Fruit fly (Drosophila melanogaster) whole organism, embryonic: ENCODE results near the gene Rbm13.

Experiments used
- Ada2b ChIP-seq: fragments of 200-800 bp; sonication (Bioruptor generic); IDR thresholded peaks from 2 replicates; pipeline ENCODE4 v1.3.6; 2022; ENCODE audit warnings: missing biosample characterization, missing genetic modification characterization
- Adf1 ChIP-seq: fragments of 200-800 bp; sonication (Bioruptor generic); IDR thresholded peaks from 2 replicates; pipeline ENCODE4 v1.3.6; 2022; ENCODE audit warnings: missing biosample characterization, missing genetic modification characterization
- Atf-2 ChIP-seq: fragments of 200-800 bp; sonication (Bioruptor generic); optimal IDR thresholded peaks from 2 replicates; lab custom pipeline; 2016; ENCODE audit warnings: missing biosample characterization, missing genetic modification characterization
- Blimp-1 ChIP-seq: fragments of 200-800 bp; sonication (Bioruptor generic); optimal IDR thresholded peaks from 3 replicates; lab custom pipeline; 2018; ENCODE audit warnings: missing biosample characterization, missing genetic modification characterization, mild to moderate bottlenecking, moderate library complexity, missing genetic modification reagents
- CG1024 ChIP-seq: fragments of 200-800 bp; sonication (Bioruptor generic); IDR thresholded peaks from 2 replicates; pipeline ENCODE4 v1.3.6; 2022; ENCODE audit warnings: missing biosample characterization, missing genetic modification characterization
- CG10321 ChIP-seq: fragments of 200-800 bp; sonication (Bioruptor generic); IDR thresholded peaks from 2 replicates; pipeline ENCODE4 v1.3.6; 2022; ENCODE audit warnings: missing biosample characterization, missing genetic modification characterization
- CG10979 ChIP-seq: fragments of 200-800 bp; sonication (Bioruptor generic); optimal IDR thresholded peaks from 2 replicates; lab custom pipeline; 2018; ENCODE audit warnings: missing biosample characterization, mild to moderate bottlenecking, missing genetic modification characterization, moderate library complexity
- CG14667 ChIP-seq: fragments of 200-800 bp; sonication (Bioruptor generic); IDR thresholded peaks from 2 replicates; pipeline ENCODE4 v1.3.6; 2022; ENCODE audit warnings: missing biosample characterization, missing genetic modification characterization
- CG15479 ChIP-seq: fragments of 200-800 bp; sonication (Bioruptor generic); optimal IDR thresholded peaks from 3 replicates; lab custom pipeline; 2019; ENCODE audit warnings: missing biosample characterization, mild to moderate bottlenecking, missing genetic modification characterization, moderate library complexity
- CG17385 ChIP-seq: fragments of 200-800 bp; sonication (Bioruptor generic); optimal IDR thresholded peaks from 3 replicates; lab custom pipeline; 2018; ENCODE audit warnings: missing biosample characterization, mild to moderate bottlenecking, missing genetic modification characterization
- CG17612 ChIP-seq: fragments of 200-800 bp; sonication (Bioruptor generic); IDR thresholded peaks from 2 replicates; pipeline ENCODE4 v1.3.6; 2022; ENCODE audit warnings: missing biosample characterization, missing genetic modification characterization
- CG1832 ChIP-seq: fragments of 200-800 bp; sonication (Bioruptor generic); optimal IDR thresholded peaks from 2 replicates; lab custom pipeline; 2017; ENCODE audit warnings: missing biosample characterization, mild to moderate bottlenecking, missing genetic modification characterization, inconsistent platforms
- CG18619 ChIP-seq: fragments of 200-800 bp; sonication (Bioruptor generic); optimal IDR thresholded peaks from 3 replicates; lab custom pipeline; 2017; ENCODE audit warnings: missing biosample characterization, mild to moderate bottlenecking, missing genetic modification characterization
- CG2202 ChIP-seq: fragments of 200-800 bp; sonication (Bioruptor generic); optimal IDR thresholded peaks from 2 replicates; lab custom pipeline; 2018; ENCODE audit warnings: missing biosample characterization, mild to moderate bottlenecking, missing genetic modification characterization
- CG30020 ChIP-seq: fragments of 200-800 bp; optimal IDR thresholded peaks from 2 replicates; lab custom pipeline; 2019; ENCODE audit warnings: missing biosample characterization, mild to moderate bottlenecking, missing genetic modification characterization, moderate library complexity
- CG32532 ChIP-seq: fragments of 200-800 bp; sonication (Bioruptor generic); IDR thresholded peaks from 2 replicates; pipeline ENCODE4 v1.3.6; 2022; ENCODE audit warnings: missing biosample characterization, missing genetic modification characterization
- CG4424 ChIP-seq: fragments of 200-800 bp; sonication (Bioruptor generic); optimal IDR thresholded peaks from 3 replicates; lab custom pipeline; 2016; ENCODE audit warnings: missing biosample characterization, missing genetic modification characterization
- CG6272 ChIP-seq: fragments of 200-800 bp; sonication (Bioruptor generic); IDR thresholded peaks from 2 replicates; pipeline ENCODE4 v1.3.6; 2022; ENCODE audit warnings: missing biosample characterization, missing genetic modification characterization
- CG6791 ChIP-seq: fragments of 200-800 bp; sonication (Bioruptor generic); IDR thresholded peaks from 3 replicates; pipeline ENCODE4 v1.3.6; 2022; ENCODE audit warnings: missing biosample characterization, missing genetic modification characterization; ENCODE audit not compliant: partially characterized antibody
- CG8281 ChIP-seq: fragments of 200-800 bp; sonication (Bioruptor generic); optimal IDR thresholded peaks from 2 replicates; lab custom pipeline; 2018; ENCODE audit warnings: missing biosample characterization, mild to moderate bottlenecking, missing genetic modification characterization, moderate library complexity
- CG8290 ChIP-seq, 3 experiments: fragments of 200-800 bp; sonication (Bioruptor generic); optimal IDR thresholded peaks; 2 replicates each; lab custom pipeline; 2016 to 2019; ENCODE audit warnings: missing biosample characterization in 3 of 3, missing genetic modification characterization in 3 of 3, mild to moderate bottlenecking in 2 of 3, moderate library complexity in 1 of 3
- Dip2 ChIP-seq: fragments of 200-800 bp; sonication (Bioruptor generic); IDR thresholded peaks from 2 replicates; pipeline ENCODE4 v1.3.6; 2022; ENCODE audit warnings: missing biosample characterization, missing genetic modification characterization
- Doc3 ChIP-seq: fragments of 200-800 bp; sonication (Bioruptor generic); IDR thresholded peaks from 3 replicates; pipeline ENCODE4 v1.3.6; 2022; ENCODE audit warnings: missing biosample characterization, missing genetic modification characterization; ENCODE audit not compliant: partially characterized antibody
- ERR ChIP-seq: fragments of 200-800 bp; sonication (Bioruptor generic); optimal IDR thresholded peaks from 2 replicates; lab custom pipeline; 2016; ENCODE audit warnings: missing biosample characterization, missing genetic modification characterization
- Elba2 ChIP-seq: fragments of 200-800 bp; sonication (Bioruptor generic); optimal IDR thresholded peaks from 3 replicates; lab custom pipeline; 2016; ENCODE audit warnings: missing biosample characterization, missing genetic modification characterization
- Trl ChIP-seq, 3 experiments: fragments of >200 bp in 2 of 3; fragments of 200-800 bp in 1 of 3; sonication (Bioruptor generic) in 1 of 3; optimal IDR thresholded peaks; 2 replicates in 1 of 3; 3 replicates in 2 of 3; lab custom pipeline; 2016 to 2017; ENCODE audit warnings: missing biosample characterization in 1 of 3, missing genetic modification characterization in 1 of 3
- cg ChIP-seq: fragments of 200-800 bp; sonication (Bioruptor generic); optimal IDR thresholded peaks from 3 replicates; lab custom pipeline; 2019; ENCODE audit warnings: missing biosample characterization, mild to moderate bottlenecking, missing genetic modification characterization, moderate library complexity
- ftz-f1 ChIP-seq: fragments of 200-800 bp; sonication (Bioruptor generic); optimal IDR thresholded peaks from 2 replicates; lab custom pipeline; 2016; ENCODE audit warnings: missing biosample characterization, missing genetic modification characterization
- gsb-n ChIP-seq: fragments of 200-800 bp; sonication (Bioruptor generic); optimal IDR thresholded peaks from 3 replicates; lab custom pipeline; 2018; ENCODE audit warnings: missing biosample characterization, mild to moderate bottlenecking, missing genetic modification characterization
- insv ChIP-seq, 2 experiments: fragments of 200-800 bp; sonication (Bioruptor generic); optimal IDR thresholded peaks; 3 replicates each; lab custom pipeline; 2016 to 2018; ENCODE audit warnings: missing biosample characterization in 2 of 2, missing genetic modification characterization in 2 of 2
- kah ChIP-seq: fragments of 200-800 bp; sonication (Bioruptor generic); optimal IDR thresholded peaks from 2 replicates; lab custom pipeline; 2018; ENCODE audit warnings: missing biosample characterization, mild to moderate bottlenecking, missing genetic modification characterization
- kni ChIP-seq: fragments of 200-800 bp; sonication (Bioruptor generic); optimal IDR thresholded peaks from 3 replicates; lab custom pipeline; 2017; ENCODE audit warnings: mild to moderate bottlenecking, missing biosample characterization, missing genetic modification reagents, missing genetic modification characterization
- onecut ChIP-seq: fragments of 200-800 bp; sonication (Bioruptor generic); IDR thresholded peaks from 2 replicates; pipeline ENCODE4 v1.3.6; 2022; ENCODE audit warnings: missing biosample characterization, missing genetic modification characterization
- p53 ChIP-seq: fragments of 200-800 bp; sonication (Bioruptor generic); optimal IDR thresholded peaks from 2 replicates; lab custom pipeline; 2016; ENCODE audit warnings: missing biosample characterization, missing genetic modification characterization
- pzg ChIP-seq: fragments of 200-800 bp; sonication (Bioruptor generic); optimal IDR thresholded peaks from 3 replicates; lab custom pipeline; 2018; ENCODE audit warnings: missing biosample characterization, mild to moderate bottlenecking, missing genetic modification characterization, moderate library complexity
- sd ChIP-seq: fragments of 200-800 bp; sonication (Bioruptor generic); optimal IDR thresholded peaks from 3 replicates; lab custom pipeline; 2018; ENCODE audit warnings: missing biosample characterization, mild to moderate bottlenecking, missing genetic modification characterization, moderate library complexity
- unc-4 ChIP-seq: fragments of 200-800 bp; sonication (Bioruptor generic); IDR thresholded peaks from 2 replicates; pipeline ENCODE4 v1.3.6; 2022; ENCODE audit warnings: missing biosample characterization, missing genetic modification characterization; ENCODE audit not compliant: partially characterized antibody

The Rbm13 gene

dm6 chrX:8907547-8907813 lies 6.0 kb downstream of the Rbm13 start:
- TF ChIP-seq p53 (GFP tag; lab: Kevin White, UChicago) (peak; percentile 76), Doc3 (GFP tag; lab: Robert Waterston, UW) (no peak), insv (GFP tag; optimal IDR thresholded peaks at IDR 0.05; lab: Kevin White, UChicago) (peak in 1 of 2 experiments; percentile 35), gsb-n (tag; lab: Kevin White, UChicago) (peak; percentile 47), CG6791 (no peak), cg (GFP tag; lab: Kevin White, UChicago) (peak; percentile 62), CG15479 (peak; percentile 54), CG2202 (tag; lab: Kevin White, UChicago) (no peak), CG32532 (GFP tag; lab: Robert Waterston, UW) (no peak), CG17385 (peak; percentile 77), Atf-2 (GFP tag; lab: Kevin White, UChicago) (no peak), Elba2 (GFP tag; lab: Kevin White, UChicago) (peak; percentile 44), Dip2 (no peak)
- TF ChIP-seq, all 482 proteins: peak for 7

dm6 chrX:8908137-8908536 lies 6.6 kb downstream of the Rbm13 start:
- peak; percentile 54 for TF ChIP-seq onecut (GFP tag; lab: Robert Waterston, UW)
- TF ChIP-seq Blimp-1 (GFP tag; lab: Kevin White, UChicago), result peak; percentile 79
- TF ChIP-seq kni (GFP tag; lab: Kevin White, UChicago), result peak; percentile 5
- TF ChIP-seq CG18619, result no peak
- TF ChIP-seq CG1024 (GFP tag; lab: Robert Waterston, UW), result no peak
- TF ChIP-seq CG10321 (GFP tag; lab: Robert Waterston, UW), result peak; percentile 63
- no peak for TF ChIP-seq ERR (GFP tag; lab: Kevin White, UChicago)
- peak in 1 of 2 experiments; percentile 9 for TF ChIP-seq Trl (optimal IDR thresholded peaks at IDR 0.05; lab: Kevin White, UChicago)
- no peak for TF ChIP-seq Trl (GFP tag; optimal IDR thresholded peaks at IDR 0.05; lab: Kevin White, UChicago)
- TF ChIP-seq CG14667 (GFP tag; lab: Robert Waterston, UW), result no peak
- peak; percentile 80 for TF ChIP-seq Adf1 (GFP tag; lab: Robert Waterston, UW)
- peak; percentile 91 to 97 for TF ChIP-seq insv (GFP tag; optimal IDR thresholded peaks at IDR 0.05; lab: Kevin White, UChicago)
- peak; percentile 35 for TF ChIP-seq kah (GFP tag; lab: Kevin White, UChicago)
- TF ChIP-seq sd (tag; lab: Kevin White, UChicago), result peak; percentile 18
- peak; percentile 61 for TF ChIP-seq ftz-f1 (GFP tag; lab: Kevin White, UChicago)
- TF ChIP-seq CG1832 (GFP tag; lab: Kevin White, UChicago), result peak; percentile 52

dm6 chrX:8911878-8912277 lies 10.4 kb downstream of the Rbm13 start:
- TF ChIP-seq CG8281 (tag; lab: Kevin White, UChicago) (no peak), Ada2b (GFP tag; lab: Robert Waterston, UW) (no peak), CG10979 (tag; lab: Kevin White, UChicago) (no peak), CG4424 (GFP tag; lab: Kevin White, UChicago) (no peak), CG17612 (GFP tag; lab: Robert Waterston, UW) (peak; percentile 52; the same call in 1 of the 2 replicates), CG15479 (no peak), CG30020 (tag; lab: Kevin White, UChicago) (no peak), CG6272 (no peak), CG8290 (GFP tag; optimal IDR thresholded peaks at IDR 0.05; lab: Kevin White, UChicago) (peak; percentile 92), CG8290 (tag; optimal IDR thresholded peaks at IDR 0.05; lab: Kevin White, UChicago) (peak in 1 of 2 experiments; percentile 65), unc-4 (GFP tag; lab: Robert Waterston, UW) (no peak), pzg (GFP tag; lab: Kevin White, UChicago) (no peak)
